Fruit fly (Drosophila melanogaster) S2 (cell line): ENCODE results near the gene CG5087.

ENCODE experiments used
- CG8478 ChIP-seq: fragments of >200 bp; optimal IDR thresholded peaks from 2 replicates; lab custom pipeline; 2018
- CTCF ChIP-seq, 2 experiments: fragments of >200 bp; optimal IDR thresholded peaks; 2 replicates each; lab custom pipeline; 2018

The CG5087 gene

dm6 chr3L:8997686-8998239 is at the start of gene CG5087, which contains the start of gene smg:
Gene CG5087, plus strand, starts transcription at chr3L:8998184.
Gene smg, minus strand, starts transcription at chr3L:8997989.
- TF ChIP-seq CTCF (optimal IDR thresholded peaks at IDR 0.05; lab: Kevin White, UChicago) (peak; percentile 70 to 78), CG8478 (lab: Kevin White, UChicago) (no peak)

dm6 chr3L:8949823-8950222 is 48.2 kb upstream of the CG5087 start:
- TF ChIP-seq CG8478 (lab: Kevin White, UChicago) (no peak), CTCF (optimal IDR thresholded peaks at IDR 0.05; lab: Kevin White, UChicago) (no peak)

- TF ChIP-seq CTCF (optimal IDR thresholded peaks at IDR 0.05; lab: Kevin White, UChicago) (no peak), CG8478 (lab: Kevin White, UChicago) (no peak)
These were observed 47.0 kb upstream of the CG5087 start for dm6 chr3L:8950955-8951354.

- TF ChIP-seq CG8478 (lab: Kevin White, UChicago) = no peak
- no peak for TF ChIP-seq CTCF (optimal IDR thresholded peaks at IDR 0.05; lab: Kevin White, UChicago)
These were observed 46.5 kb upstream of the CG5087 start for dm6 chr3L:8951507-8951906.

- TF ChIP-seq CTCF (optimal IDR thresholded peaks at IDR 0.05; lab: Kevin White, UChicago) (no peak), CG8478 (lab: Kevin White, UChicago) (no peak)
These were observed 45.3 kb upstream of the CG5087 start for dm6 chr3L:8952549-8953198.

- TF ChIP-seq CTCF (optimal IDR thresholded peaks at IDR 0.05; lab: Kevin White, UChicago) = no peak
- no peak for TF ChIP-seq CG8478 (lab: Kevin White, UChicago)
These were observed 44.6 kb upstream of the CG5087 start for dm6 chr3L:8953199-8953956.

dm6 chr3L:8953962-8954647 is 43.9 kb upstream of the CG5087 start, which contains the start of the genes CG43783 and orb2:
Gene CG43783, minus strand, starts transcription at chr3L:8954272.
Gene orb2, minus strand, starts transcription at chr3L:8954463.
- TF ChIP-seq CTCF (optimal IDR thresholded peaks at IDR 0.05; lab: Kevin White, UChicago) = no peak
- TF ChIP-seq CG8478 (lab: Kevin White, UChicago) = no peak

- no peak for TF ChIP-seq CTCF (optimal IDR thresholded peaks at IDR 0.05; lab: Kevin White, UChicago)
- TF ChIP-seq CG8478 (lab: Kevin White, UChicago) = no peak
These were observed 43.3 kb upstream of the CG5087 start, which contains the start of gene GNBP3 for dm6 chr3L:8954648-8955033. Gene GNBP3, plus strand, starts transcription at chr3L:8955021.

dm6 chr3L:8955199-8955598 is 42.8 kb upstream of the CG5087 start:
- TF ChIP-seq CG8478 (lab: Kevin White, UChicago) (no peak), CTCF (optimal IDR thresholded peaks at IDR 0.05; lab: Kevin White, UChicago) (no peak)

- TF ChIP-seq CG8478 (lab: Kevin White, UChicago) (no peak), CTCF (optimal IDR thresholded peaks at IDR 0.05; lab: Kevin White, UChicago) (no peak)
These were observed 41.3 kb upstream of the CG5087 start, which contains the start of gene mRpL12 for dm6 chr3L:8956669-8957068. Gene mRpL12, plus strand, starts transcription at chr3L:8956791.

dm6 chr3L:8958557-8958956 is 39.4 kb upstream of the CG5087 start, which contains the start of gene CG13313:
Gene CG13313, plus strand, starts transcription at chr3L:8958857.
- no peak for TF ChIP-seq CTCF (optimal IDR thresholded peaks at IDR 0.05; lab: Kevin White, UChicago)
- no peak for TF ChIP-seq CG8478 (lab: Kevin White, UChicago)

dm6 chr3L:8964458-8964857 is 33.5 kb upstream of the CG5087 start, which contains the start of gene ValRS-m:
Gene ValRS-m, minus strand, starts transcription at chr3L:8964769.
- no peak for TF ChIP-seq CG8478 (lab: Kevin White, UChicago)
- no peak for TF ChIP-seq CTCF (optimal IDR thresholded peaks at IDR 0.05; lab: Kevin White, UChicago)

dm6 chr3L:8966324-8967011 is 31.5 kb upstream of the CG5087 start, which contains the start of the genes CG5653 and CG5021:
Gene CG5653, minus strand, starts transcription at chr3L:8966374.
Gene CG5021, plus strand, starts transcription at chr3L:8966829.
- TF ChIP-seq CTCF (optimal IDR thresholded peaks at IDR 0.05; lab: Kevin White, UChicago) (no peak), CG8478 (lab: Kevin White, UChicago) (no peak)
